Worm (Caenorhabditis elegans) whole organism, dauer: ENCODE measurements around the gene tbx-35.

ENCODE experiments used
- unc-62 ChIP-seq: sonication (generic microtip); optimal IDR thresholded peaks from 2 replicates; lab custom pipeline; 2017; ENCODE audit warnings: missing biosample characterization, missing genetic modification reagents, missing genetic modification characterization

Gene tbx-35

ce11 chrII:5474946-5475345, 50.3 kb downstream of the tbx-35 start, which contains the start of gene ilcr-2:
TSS of gene ilcr-2 (plus strand) at chrII:5475246.
- TF ChIP-seq unc-62 (GFP tag; lab: Kevin White, UChicago) = no peak
